Worm (Caenorhabditis elegans) whole organism, young adult: ENCODE results near the gene C05B5.8.

ENCODE experiments used
- B0261.1 ChIP-seq: sonication (generic microtip); optimal IDR thresholded peaks from 2 replicates; lab custom pipeline; 2016; ENCODE audit warnings: mild to moderate bottlenecking, missing genetic modification characterization, moderate library complexity, missing compliant biosample characterization
- C06A6.2 ChIP-seq: fragments of 200-800 bp; sonication (Bioruptor generic); conservative IDR thresholded peaks from 2 replicates; pipeline ENCODE4 v1.3.6; 2022; ENCODE audit warnings: missing genetic modification characterization, missing compliant biosample characterization
- F10E7.11 ChIP-seq: sonication (generic microtip); optimal IDR thresholded peaks from 2 replicates; lab custom pipeline; 2017; ENCODE audit warnings: mild to moderate bottlenecking, missing genetic modification characterization, moderate library complexity, missing compliant biosample characterization
- atf-7 ChIP-seq: sonication (generic microtip); optimal IDR thresholded peaks from 2 replicates; lab custom pipeline; 2017; ENCODE audit warnings: mild to moderate bottlenecking, missing genetic modification characterization, missing compliant biosample characterization
- cebp-2 ChIP-seq: fragments of 200-800 bp; sonication (Bioruptor generic); IDR thresholded peaks from 2 replicates; pipeline ENCODE4 v1.3.6; 2022; ENCODE audit warnings: missing genetic modification characterization, missing compliant biosample characterization
- hrde-1 ChIP-seq: sonication (generic microtip); optimal IDR thresholded peaks from 2 replicates; lab custom pipeline; 2016; ENCODE audit warnings: missing genetic modification characterization, mild to moderate bottlenecking, missing compliant biosample characterization, moderate library complexity, missing genotype, missing genetic modification reagents, borderline replicate concordance
- sea-2 ChIP-seq: fragments of 200-800 bp; sonication (Bioruptor generic); IDR thresholded peaks from 2 replicates; pipeline ENCODE4 v1.3.6; 2022; ENCODE audit warnings: missing genetic modification characterization, missing compliant biosample characterization
- snpc-4 ChIP-seq, 5 experiments: fragments of 150-350 bp in 1 of 5; sonication (generic microtip) in 4 of 5; optimal IDR thresholded peaks; 2 replicates each; lab custom pipeline; 2014 to 2018; ENCODE audit warnings: missing genetic modification characterization in 5 of 5, missing biosample characterization in 3 of 5, antibody characterized with exemption in 2 of 5, mild to moderate bottlenecking in 2 of 5, missing compliant biosample characterization in 2 of 5, missing genotype in 2 of 5, moderate library complexity in 2 of 5, missing genetic modification reagents in 1 of 5
- sptf-2 ChIP-seq: fragments of 200-800 bp; sonication (Bioruptor generic); optimal IDR thresholded peaks from 2 replicates; lab custom pipeline; 2018; ENCODE audit warnings: mild to moderate bottlenecking, missing genetic modification characterization, missing compliant biosample characterization
- unc-62 ChIP-seq: fragments of 150-350 bp; optimal IDR thresholded peaks from 2 replicates; lab custom pipeline; 2014; ENCODE audit warnings: missing biosample characterization, missing genetic modification reagents, missing genetic modification characterization

- TF ChIP-seq sea-2 (GFP tag; lab: Robert Waterston, UW) (no peak), sptf-2 (GFP tag; lab: Kevin White, UChicago) (no peak), hrde-1 (tag; lab: Kevin White, UChicago) (no peak), cebp-2 (GFP tag; lab: Robert Waterston, UW) (no peak), F10E7.11 (no peak), atf-7 (tag; lab: Kevin White, UChicago) (no peak), C06A6.2 (GFP tag; lab: Robert Waterston, UW) (no peak), snpc-4 (GFP tag; optimal IDR thresholded peaks at IDR 0.05; lab: Kevin White, UChicago) (no peak), snpc-4 (tag; optimal IDR thresholded peaks at IDR 0.05; lab: Kevin White, UChicago) (no peak), unc-62 (GFP tag; lab: Kevin White, UChicago) (no peak), B0261.1 (tag; lab: Kevin White, UChicago) (no peak)
Measured at ce11 chrIII:9985542-9985941, 21.0 kb downstream of the C05B5.8 start.
